Fruit fly (Drosophila melanogaster) whole organism, wandering third instar larva: Measurements from ENCODE around the gene elB.

ENCODE experiments used
- HLH106 ChIP-seq: fragments of 200-800 bp; optimal IDR thresholded peaks from 3 replicates; lab custom pipeline; 2019; ENCODE audit warnings: missing biosample characterization, mild to moderate bottlenecking, missing genetic modification characterization, moderate library complexity
- Rel ChIP-seq, 2 experiments: fragments of 200-800 bp; sonication (Bioruptor generic) in 1 of 2; optimal IDR thresholded peaks; 2 replicates in 1 of 2; 3 replicates in 1 of 2; lab custom pipeline; 2016 to 2019; ENCODE audit warnings: mild to moderate bottlenecking in 2 of 2, missing biosample characterization in 2 of 2, missing genetic modification characterization in 2 of 2, moderate library complexity in 1 of 2
- Vsx2 ChIP-seq: fragments of 200-300, 225-300 bp; sonication (Bioruptor generic); optimal IDR thresholded peaks from 2 replicates; lab custom pipeline; 2018; ENCODE audit warnings: missing biosample characterization, missing genetic modification characterization; ENCODE audit not compliant: partially characterized antibody
- jim ChIP-seq: fragments of 175-275, 200-325 bp; sonication (Bioruptor generic); optimal IDR thresholded peaks from 2 replicates; lab custom pipeline; 2016; ENCODE audit warnings: missing biosample characterization, mild to moderate bottlenecking, missing genetic modification characterization
- lola ChIP-seq: fragments of >200 bp; optimal IDR thresholded peaks from 2 replicates; lab custom pipeline; 2017; ENCODE audit warnings: missing biosample characterization, missing genetic modification characterization

DNA sequence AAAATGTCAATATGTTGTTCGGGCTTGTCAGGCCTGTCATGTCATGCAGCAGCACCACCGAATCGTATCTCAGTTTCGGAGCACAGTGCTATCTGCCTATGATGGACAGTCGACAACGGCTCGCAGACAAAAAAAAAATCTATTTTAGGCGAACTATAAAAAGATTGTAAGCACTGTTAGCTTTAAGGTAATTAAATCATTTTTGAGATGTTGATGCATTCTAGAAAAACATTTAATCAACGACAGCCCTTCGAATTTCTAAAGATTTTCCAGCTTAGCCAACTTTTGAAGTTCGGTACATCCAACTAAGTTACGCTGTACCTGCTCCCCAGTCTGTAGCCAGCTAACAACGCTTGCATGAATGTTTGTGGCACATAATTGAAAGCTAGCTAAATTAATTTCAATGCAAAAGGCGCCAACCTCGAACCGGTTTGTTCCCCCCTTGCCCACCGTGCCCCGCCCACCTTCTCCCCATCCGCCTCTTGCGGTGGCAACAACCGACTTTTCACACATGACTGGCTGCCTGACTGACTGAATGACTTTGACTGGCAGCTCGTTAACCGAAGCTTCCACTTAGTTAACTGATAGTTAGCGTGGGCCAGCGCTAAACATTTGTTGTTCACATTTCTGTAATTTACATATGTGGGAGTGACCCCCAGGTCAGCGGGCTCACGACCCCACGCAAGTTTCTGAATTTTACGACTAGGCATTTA is 49.0 kb upstream of the elB start:
- TF ChIP-seq jim (GFP tag; lab: Kevin White, UChicago), result no peak
- no peak for TF ChIP-seq Rel (GFP tag; optimal IDR thresholded peaks at IDR 0.05; lab: Kevin White, UChicago)
- no peak for TF ChIP-seq Rel (tag; optimal IDR thresholded peaks at IDR 0.05; lab: Kevin White, UChicago)
- TF ChIP-seq Vsx2 (GFP tag; lab: Kevin White, UChicago), result no peak
- no peak for TF ChIP-seq lola
- no peak for TF ChIP-seq HLH106
